Fruit fly (Drosophila melanogaster): ENCODE measurements around the gene CG9518.

DNA sequence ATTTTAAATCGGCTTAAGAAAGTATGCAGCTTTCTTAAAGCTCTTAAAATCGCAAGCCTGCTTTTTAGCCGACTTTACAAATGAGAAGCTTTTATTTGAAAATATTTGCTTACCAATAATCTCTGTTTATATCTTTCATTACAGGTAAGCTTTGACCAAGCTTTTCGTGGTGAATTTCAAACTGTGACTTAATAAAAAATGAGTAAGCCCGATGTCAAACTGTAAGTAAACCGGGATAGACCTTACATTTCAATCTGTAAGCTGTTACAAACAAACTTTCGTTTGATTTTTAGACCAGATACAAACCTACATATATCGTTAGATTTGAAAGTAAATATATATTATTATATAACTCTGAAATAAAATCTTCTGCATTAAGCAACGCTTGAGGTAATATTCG lies 14.6 kb upstream of the CG9518 start:
- TF ChIP-seq salr (GFP tag; optimal IDR thresholded peaks at IDR 0.05) (no peak), Gug (GFP tag; IDR thresholded peaks at IDR 0.05) (no peak)
